Fruit fly (Drosophila melanogaster) whole organism: ENCODE data around the gene CG34289.

Experiments used
- CG8478 ChIP-seq: fragments of >200 bp; optimal IDR thresholded peaks from 2 replicates; lab custom pipeline; 2018; ENCODE audit warnings: inconsistent platforms
- Dll ChIP-seq: fragments of >200 bp; optimal IDR thresholded peaks from 2 replicates; lab custom pipeline; 2017
- EcR ChIP-seq, 2 experiments: fragments of >200 bp; optimal IDR thresholded peaks; 2 replicates each; lab custom pipeline; 2017; ENCODE audit warnings: missing biosample characterization in 2 of 2, missing genetic modification characterization in 2 of 2, missing genetic modification reagents in 2 of 2

The CG34289 gene

DNA sequence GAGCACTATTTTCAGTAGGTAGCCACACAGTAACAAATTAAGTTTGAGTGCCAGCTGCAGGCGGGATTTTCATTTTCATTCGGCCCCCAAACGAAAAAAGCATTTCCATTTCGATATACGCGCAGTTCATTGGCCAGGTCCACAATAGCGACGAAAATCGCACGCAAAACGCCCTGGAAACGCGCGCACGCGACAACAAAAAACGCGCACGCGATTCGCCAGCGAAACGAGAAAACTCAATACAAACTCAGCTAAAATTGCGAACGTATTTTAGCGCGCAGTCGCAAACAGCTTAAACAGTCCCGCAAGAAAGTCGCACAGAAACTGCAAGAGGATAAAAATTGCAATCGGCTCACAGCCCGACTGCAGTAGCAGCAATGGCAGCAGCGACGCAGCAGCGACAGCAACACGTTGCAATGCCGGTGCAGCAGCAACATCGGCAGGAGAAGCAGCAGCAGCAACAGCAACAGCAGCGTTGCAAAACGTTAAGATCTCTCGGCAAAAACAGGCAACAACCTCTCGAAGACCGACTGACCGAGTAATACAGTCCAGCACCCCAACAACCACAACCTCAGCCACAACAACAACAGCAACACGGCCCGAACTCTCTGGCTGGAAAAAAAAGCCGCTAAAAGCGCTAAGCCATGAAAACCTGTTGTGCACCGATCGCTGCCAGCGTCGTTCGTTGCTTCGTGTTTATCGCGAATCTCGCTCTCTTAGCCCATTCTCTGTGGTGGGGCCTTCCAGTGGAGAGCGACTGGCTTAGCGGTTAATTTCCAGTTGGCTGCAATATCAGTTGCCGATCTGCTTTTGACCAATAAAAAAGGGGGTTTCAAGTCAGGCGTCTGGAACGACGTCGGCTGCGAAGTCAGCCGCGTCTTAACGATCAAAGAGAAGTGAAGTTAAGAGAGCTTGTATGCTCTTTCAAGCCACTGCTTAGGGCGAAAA lies 35.0 kb downstream of the CG34289 start, which contains the start of gene CG4374:
CG4374 (minus strand) TSS at position 268 of the 948 bp plus-strand sequence.
- TF ChIP-seq EcR (GFP tag; optimal IDR thresholded peaks at IDR 0.05; lab: Kevin White, UChicago) (peak; percentile 49 to 98), CG8478 (lab: Kevin White, UChicago) (no peak), Dll (lab: Kevin White, UChicago) (no peak)

DNA sequence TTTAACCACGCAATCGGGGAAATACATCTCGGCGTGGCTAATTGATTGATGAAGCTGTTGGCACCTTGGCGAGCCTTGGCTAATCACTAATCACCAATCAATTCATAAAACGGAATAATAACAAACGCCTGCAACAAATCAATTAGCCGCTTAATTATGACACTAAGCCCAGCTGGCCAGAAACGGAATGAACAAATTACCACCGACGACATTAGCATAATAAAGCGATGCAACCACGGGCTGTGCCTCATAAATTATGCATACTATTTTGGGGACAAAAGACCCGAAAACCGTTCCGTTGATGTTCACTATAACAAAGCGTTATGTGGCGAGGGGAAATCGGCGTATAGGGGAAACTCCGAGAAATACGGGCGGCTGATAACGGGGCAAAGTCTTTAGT lies 46.6 kb downstream of the CG34289 start:
- no peak for TF ChIP-seq EcR (GFP tag; optimal IDR thresholded peaks at IDR 0.05; lab: Kevin White, UChicago)
